Fruit fly (Drosophila melanogaster) ovary, adult (tissue): ENCODE measurements around the gene TwdlX.
A peak's percentile ranks its signal among the peaks of the same experiment; 100 is the strongest.

Experiments used
- CG17801 ChIP-seq: fragments of 200-800 bp; optimal IDR thresholded peaks from 2 replicates; lab custom pipeline; 2019; ENCODE audit warnings: missing biosample characterization, mild to moderate bottlenecking, missing genetic modification characterization, moderate library complexity; ENCODE audit not compliant: partially characterized antibody

TwdlX gene

DNA sequence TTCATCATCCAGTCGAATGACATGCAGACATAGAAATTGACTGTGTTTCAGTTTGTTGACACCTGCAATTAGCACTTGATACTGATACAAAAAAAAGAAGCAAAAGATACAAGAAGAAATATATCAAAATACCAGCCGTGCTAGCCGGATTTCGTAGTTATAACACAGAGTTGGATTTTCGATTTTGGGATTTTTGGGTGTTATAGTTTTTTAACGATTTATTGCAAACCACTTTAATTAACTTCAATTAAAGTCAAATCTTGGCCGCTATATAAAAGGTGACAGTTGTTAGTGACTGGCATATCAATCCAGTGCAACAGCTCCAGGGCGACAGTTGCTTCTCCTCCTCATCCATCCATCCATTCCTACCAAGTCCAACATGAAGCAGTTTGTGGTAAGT lies at the start of gene TwdlX:
Gene TwdlX, plus strand, starts transcription at position 301 of the 400 bp plus-strand sequence.
- no peak for TF ChIP-seq CG17801 (GFP tag; lab: Kevin White, UChicago)

- TF ChIP-seq CG17801 (GFP tag; lab: Kevin White, UChicago): no peak
Measured at dm6 chrX:16683765-16684164, 47.1 kb upstream of the TwdlX start, which contains the start of gene Axs. Axs (minus strand) TSS chrX:16683895.

dm6 chrX:16687400-16688105 lies 43.3 kb upstream of the TwdlX start:
- no peak for TF ChIP-seq CG17801 (GFP tag; lab: Kevin White, UChicago)

DNA sequence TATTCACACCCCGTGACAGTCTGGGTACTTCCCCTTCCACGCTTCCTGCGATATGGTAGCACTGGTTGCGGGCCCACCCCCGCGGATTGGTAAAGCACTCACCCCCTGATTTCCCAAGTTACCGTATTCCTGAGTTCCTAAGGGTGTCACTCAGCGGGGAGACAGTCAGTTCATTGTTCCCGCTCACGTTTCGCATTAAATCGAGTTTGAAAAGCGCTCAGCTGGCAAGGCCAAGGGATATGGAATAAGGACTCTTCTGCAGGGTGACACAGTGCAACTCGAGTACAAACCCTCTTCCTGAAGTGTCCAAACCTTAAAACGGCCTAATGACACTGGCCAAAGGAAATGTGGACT lies 42.8 kb upstream of the TwdlX start:
- no peak for TF ChIP-seq CG17801 (GFP tag; lab: Kevin White, UChicago)

DNA sequence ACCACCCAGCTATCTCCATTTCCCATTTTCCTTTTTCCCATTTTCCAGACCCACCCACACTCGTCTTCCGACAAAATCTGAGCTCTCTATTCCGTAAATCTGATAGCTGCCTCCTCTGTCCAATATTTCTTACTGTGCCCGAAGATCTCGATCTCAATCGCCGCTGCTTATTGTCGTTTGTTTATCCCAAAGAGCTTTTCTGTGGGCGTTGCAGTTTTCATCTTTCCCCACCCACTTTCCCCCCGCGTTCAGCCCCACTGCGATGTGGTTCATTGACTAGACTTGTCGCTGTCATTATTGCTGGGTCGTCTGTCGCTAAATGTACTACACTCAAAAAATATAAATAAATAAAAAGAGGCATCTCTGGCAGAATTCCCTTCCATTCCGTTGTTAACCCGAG lies 41.6 kb upstream of the TwdlX start:
- no peak for TF ChIP-seq CG17801 (GFP tag; lab: Kevin White, UChicago)

- TF ChIP-seq CG17801 (GFP tag; lab: Kevin White, UChicago): no peak
Measured at dm6 chrX:16689966-16690365, 40.9 kb upstream of the TwdlX start.

DNA sequence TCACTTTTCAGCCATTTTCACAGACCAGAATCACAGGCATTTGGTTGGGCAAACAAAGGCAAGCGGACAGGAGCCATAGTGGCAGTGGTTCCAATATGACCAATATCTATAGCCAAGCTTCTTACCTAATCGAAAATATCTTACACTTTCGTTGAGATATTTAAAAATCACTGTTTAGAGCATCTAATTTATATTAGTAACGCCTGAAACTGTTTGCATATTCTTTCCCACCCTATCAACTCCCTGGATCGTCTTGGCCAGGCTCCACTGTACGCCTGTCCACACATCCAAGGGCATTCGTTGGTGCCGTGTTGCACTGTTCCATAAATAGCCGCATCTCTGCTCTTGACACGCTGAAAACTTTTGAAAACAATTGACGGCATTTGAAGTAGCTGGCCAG lies 40.4 kb upstream of the TwdlX start:
- TF ChIP-seq CG17801 (GFP tag; lab: Kevin White, UChicago): no peak

- TF ChIP-seq CG17801 (GFP tag; lab: Kevin White, UChicago): peak; percentile 49
Measured at dm6 chrX:16691440-16691839, 39.5 kb upstream of the TwdlX start.

- no peak for TF ChIP-seq CG17801 (GFP tag; lab: Kevin White, UChicago)
Measured at dm6 chrX:16692325-16692724, 38.6 kb upstream of the TwdlX start.

DNA sequence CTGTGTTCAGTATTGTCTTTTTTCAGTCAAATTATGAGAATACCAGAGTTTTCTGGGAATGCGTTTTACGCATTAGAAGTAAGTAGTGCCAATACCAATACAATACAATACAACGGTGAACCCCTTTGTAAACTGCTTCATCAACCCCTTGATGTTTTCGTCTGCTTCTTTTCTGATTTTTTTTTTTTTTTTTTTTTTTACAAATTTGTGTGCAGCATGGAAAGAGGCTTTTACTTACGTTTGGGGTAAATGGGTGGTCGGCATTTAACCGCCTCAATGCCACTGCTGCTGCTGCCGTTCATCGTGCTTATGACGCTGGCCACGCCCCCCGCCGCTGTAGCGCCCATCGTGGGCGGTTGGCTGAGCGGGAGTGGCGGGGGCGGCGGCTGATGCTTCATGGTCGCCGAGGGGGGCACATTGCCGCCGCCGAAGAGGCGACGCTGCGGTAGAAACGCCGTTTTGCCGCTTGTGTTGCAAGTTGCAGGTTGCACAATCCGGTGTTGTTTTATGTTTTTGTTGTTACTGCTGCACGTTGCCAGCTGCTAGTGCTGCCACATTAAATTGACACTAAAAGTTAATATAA lies 37.0 kb upstream of the TwdlX start:
- no peak for TF ChIP-seq CG17801 (GFP tag; lab: Kevin White, UChicago)

dm6 chrX:16694477-16694876 lies 36.4 kb upstream of the TwdlX start:
- TF ChIP-seq CG17801 (GFP tag; lab: Kevin White, UChicago): no peak

DNA sequence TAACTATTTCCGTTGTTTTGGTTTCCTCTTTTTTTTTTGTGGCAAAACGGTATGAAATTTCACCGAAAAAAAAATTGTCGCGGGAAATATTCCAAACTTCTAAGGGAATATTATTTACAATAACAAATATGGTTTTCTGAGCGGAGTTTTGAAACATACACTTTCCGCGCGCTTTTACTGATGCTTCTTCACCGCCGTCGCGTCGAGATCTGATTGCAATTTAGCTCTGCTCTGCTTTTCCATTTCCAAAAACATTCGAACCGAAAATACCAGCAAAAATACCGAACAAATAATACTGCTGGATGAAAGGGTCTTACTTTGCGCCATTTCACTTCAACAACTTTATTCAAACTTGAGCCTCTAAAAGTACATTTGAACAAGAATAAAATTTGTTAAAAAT lies 35.9 kb upstream of the TwdlX start, which contains the start of gene Septin4:
Gene Septin4, minus strand, starts transcription at position 215 of the 400 bp plus-strand sequence.
- no peak for TF ChIP-seq CG17801 (GFP tag; lab: Kevin White, UChicago)

DNA sequence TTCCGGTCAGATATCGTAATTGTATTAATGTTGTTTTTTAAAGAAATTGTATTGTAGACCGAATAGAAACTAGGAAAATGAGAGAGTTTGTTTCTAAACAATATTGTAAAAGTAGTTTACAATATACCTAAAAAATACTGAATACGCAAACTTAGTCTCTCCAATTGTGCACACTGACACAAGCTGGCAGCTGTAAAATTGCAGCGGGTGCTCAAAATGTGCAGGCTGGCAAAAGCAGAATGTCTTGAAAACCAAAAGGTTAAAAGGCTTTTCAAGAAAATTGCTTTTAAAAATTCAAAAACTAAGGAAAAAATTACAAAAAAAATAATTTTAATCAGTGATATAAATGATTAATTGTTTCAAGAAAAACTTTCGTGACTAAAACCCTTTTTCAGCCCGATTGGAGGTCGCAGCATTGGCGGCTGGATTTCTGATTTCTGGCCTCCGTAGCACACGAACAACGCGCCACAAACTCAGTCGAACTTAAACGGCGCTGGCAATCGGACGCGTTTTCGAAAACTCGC lies 35.2 kb upstream of the TwdlX start, which contains the start of gene CG4678:
Gene CG4678, plus strand, starts transcription at position 474 of the 524 bp plus-strand sequence.
- TF ChIP-seq CG17801 (GFP tag; lab: Kevin White, UChicago): no peak

dm6 chrX:16696614-16697519 lies 34.0 kb upstream of the TwdlX start:
- TF ChIP-seq CG17801 (GFP tag; lab: Kevin White, UChicago): no peak
